Fruit fly (Drosophila melanogaster): ENCODE results near the gene Sbat.

Gene Sbat

DNA sequence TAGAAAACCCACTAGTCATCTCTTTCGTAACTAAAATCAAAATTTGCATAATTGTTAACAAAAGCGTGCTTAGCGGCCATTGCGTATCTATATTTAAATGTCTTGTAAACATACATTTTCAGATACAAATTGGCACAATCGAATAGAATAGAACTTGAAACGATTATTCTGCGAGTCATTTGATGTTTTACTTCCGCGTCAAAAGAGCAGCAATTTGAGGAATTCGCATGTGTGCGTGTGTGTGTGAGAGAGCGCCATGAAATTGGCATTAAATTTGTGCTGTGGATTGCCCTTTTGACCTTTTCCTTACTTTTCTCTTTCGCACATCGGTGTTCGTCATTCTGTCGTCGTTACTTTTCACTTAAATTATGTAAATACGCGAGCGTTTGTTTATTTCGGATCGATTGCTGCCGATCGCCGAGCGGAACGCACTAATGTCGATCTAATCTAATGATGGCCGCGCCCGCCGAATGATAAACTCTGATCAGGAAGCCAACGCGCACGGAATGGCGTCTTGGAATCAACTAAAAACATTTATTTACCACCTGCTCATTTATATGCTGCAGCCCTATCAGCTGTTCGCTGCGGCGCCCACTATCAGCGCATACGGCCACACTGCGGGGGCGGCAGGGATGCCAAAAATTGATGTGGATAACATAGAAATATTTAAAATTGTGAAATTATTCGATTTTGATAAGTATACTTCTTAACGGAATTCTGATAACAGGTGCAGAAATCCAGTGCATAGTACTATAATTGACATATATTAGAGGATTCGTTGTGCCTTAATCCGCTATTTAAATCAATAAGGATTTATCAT is 6.7 kb downstream of the Sbat start (continued):
- TF ChIP-seq sqz (GFP tag; optimal IDR thresholded peaks at IDR 0.05) (no peak), knrl (GFP tag; IDR thresholded peaks at IDR 0.05; ENCODE audit: partially characterized antibody) (no peak), ken (GFP tag; IDR thresholded peaks at IDR 0.05) (peak; percentile 65; the same call in 2 of the 3 replicates), nerfin-2 (GFP tag; IDR thresholded peaks at IDR 0.05; ENCODE audit: partially characterized antibody) (no peak), Hmr (GFP tag; optimal IDR thresholded peaks at IDR 0.05) (peak; percentile 58), CG15269 (tag; optimal IDR thresholded peaks at IDR 0.05) (peak; percentile 57), prd (optimal IDR thresholded peaks at IDR 0.05) (no peak), prd (GFP tag; IDR thresholded peaks at IDR 0.05) (peak; percentile 53), tx (GFP tag; optimal IDR thresholded peaks at IDR 0.05) (peak; percentile 0), Elba2 (GFP tag; optimal IDR thresholded peaks at IDR 0.05) (no peak), zen2 (GFP tag; IDR thresholded peaks at IDR 0.05; ENCODE audit: partially characterized antibody) (no peak; the same call in 2 of the 3 replicates), CG13123 (GFP tag; optimal IDR thresholded peaks at IDR 0.05) (no peak), CG14860 (GFP tag; IDR thresholded peaks at IDR 0.05; ENCODE audit: partially characterized antibody) (no peak), CG2678 (tag; optimal IDR thresholded peaks at IDR 0.05) (peak; percentile 44), dysf (GFP tag; IDR thresholded peaks at IDR 0.05) (peak; percentile 50; the same call in 1 of the 3 replicates), ind (GFP tag; optimal IDR thresholded peaks at IDR 0.05) (no peak), ro (GFP tag; IDR thresholded peaks at IDR 0.05) (no peak), CG11723 (GFP tag; optimal IDR thresholded peaks at IDR 0.05) (no peak), CG12744 (GFP tag; optimal IDR thresholded peaks at IDR 0.05) (no peak), CG30403 (GFP tag; optimal IDR thresholded peaks at IDR 0.05) (no peak), Rfx (GFP tag; IDR thresholded peaks at IDR 0.05) (peak; percentile 79), dimm (GFP tag; IDR thresholded peaks at IDR 0.05) (no peak), CG9797 (GFP tag; optimal IDR thresholded peaks at IDR 0.05) (peak; percentile 95), dmrt11E (tag; optimal IDR thresholded peaks at IDR 0.05) (no peak), CG1792 (GFP tag; optimal IDR thresholded peaks at IDR 0.05) (no peak), bab2 (GFP tag; optimal IDR thresholded peaks at IDR 0.05) (no peak), CG9727 (GFP tag; optimal IDR thresholded peaks at IDR 0.05) (peak; percentile 39), CG11085 (GFP tag; IDR thresholded peaks at IDR 0.05) (peak; percentile 48; the same call in 1 of the 2 replicates), Ravus (GFP tag; IDR thresholded peaks at IDR 0.05) (no peak), Myb (GFP tag; optimal IDR thresholded peaks at IDR 0.05) (peak; percentile 50), BtbVII (GFP tag; optimal IDR thresholded peaks at IDR 0.05) (no peak), her (GFP tag; optimal IDR thresholded peaks at IDR 0.05) (no peak), Gsc (GFP tag; IDR thresholded peaks at IDR 0.05) (no peak), CG17359 (tag; optimal IDR thresholded peaks at IDR 0.05) (peak; percentile 14), pros (GFP tag; optimal IDR thresholded peaks at IDR 0.05) (peak; percentile 21), emc (GFP tag; optimal IDR thresholded peaks at IDR 0.05) (peak; percentile 19), CG7786 (GFP tag; optimal IDR thresholded peaks at IDR 0.05) (no peak), CG7357 (GFP tag; IDR thresholded peaks at IDR 0.05) (no peak), ewg (GFP tag; optimal IDR thresholded peaks at IDR 0.05) (no peak), CG32532 (GFP tag; IDR thresholded peaks at IDR 0.05) (peak; percentile 70), Sry-β (GFP tag; optimal IDR thresholded peaks at IDR 0.05) (peak; percentile 61), HLH54F (GFP tag; optimal IDR thresholded peaks at IDR 0.05) (peak; percentile 27), NFAT (GFP tag; IDR thresholded peaks at IDR 0.05) (peak; percentile 73), Sry-δ (GFP tag; optimal IDR thresholded peaks at IDR 0.05) (no peak), CG15514 (GFP tag; optimal IDR thresholded peaks at IDR 0.05) (peak; percentile 91), psq (GFP tag; optimal IDR thresholded peaks at IDR 0.05) (no peak), CG15601 (tag; optimal IDR thresholded peaks at IDR 0.05) (peak; percentile 39), CG30431 (GFP tag; optimal IDR thresholded peaks at IDR 0.05) (no peak), CG8478 (optimal IDR thresholded peaks at IDR 0.05) (no peak), tna (GFP tag; IDR thresholded peaks at IDR 0.05; ENCODE audit: partially characterized antibody) (peak; percentile 57; the same call in 1 of the 2 replicates)
